Worm (Caenorhabditis elegans): Measurements from ENCODE around the gene Y80D4G.2.

The Y80D4G.2 gene

ce11 chrIII:7580586-7580985 lies 13.8 kb downstream of the Y80D4G.2 start:
- peak; percentile 27 for TF ChIP-seq nfya-1 (tag; optimal IDR thresholded peaks at IDR 0.05)
- TF ChIP-seq pha-4 (tag; optimal IDR thresholded peaks at IDR 0.05): no peak
- no peak for TF ChIP-seq pha-2 (tag; optimal IDR thresholded peaks at IDR 0.05)
- no peak for TF ChIP-seq ceh-45 (GFP tag; IDR thresholded peaks at IDR 0.05)
- TF ChIP-seq hlh-30 (tag; optimal IDR thresholded peaks at IDR 0.05; ENCODE audit: insufficient read depth): no peak
- peak; percentile 39 for TF ChIP-seq ceh-19 (GFP tag; optimal IDR thresholded peaks at IDR 0.05)
- no peak for TF ChIP-seq hlh-13 (GFP tag; optimal IDR thresholded peaks at IDR 0.05)
- TF ChIP-seq nhr-232 (tag; optimal IDR thresholded peaks at IDR 0.05): no peak
- peak; percentile 47 for TF ChIP-seq ceh-31 (tag; optimal IDR thresholded peaks at IDR 0.05)

ce11 chrIII:7579324-7579723 lies 15.1 kb downstream of the Y80D4G.2 start, which contains the start of gene mfsd-6:
Gene mfsd-6, minus strand, starts transcription at chrIII:7579411.
- TF ChIP-seq dve-1 (tag; optimal IDR thresholded peaks at IDR 0.05): no peak

- TF ChIP-seq F13H6.1 (tag; optimal IDR thresholded peaks at IDR 0.05) (peak; percentile 1), ceh-34 (tag; optimal IDR thresholded peaks at IDR 0.05) (peak; percentile 59), tbx-2 (tag; optimal IDR thresholded peaks at IDR 0.05) (peak; percentile 42), unc-55 (GFP tag; optimal IDR thresholded peaks at IDR 0.05) (no peak), ref-2 (tag; optimal IDR thresholded peaks at IDR 0.05) (no peak), elt-2 (tag; optimal IDR thresholded peaks at IDR 0.05) (peak; percentile 43), nhr-232 (tag; optimal IDR thresholded peaks at IDR 0.05) (no peak), sox-2 (GFP tag; IDR thresholded peaks at IDR 0.05) (no peak), unc-42 (tag; optimal IDR thresholded peaks at IDR 0.05) (peak; percentile 21), nfya-1 (tag; optimal IDR thresholded peaks at IDR 0.05) (peak; percentile 80), syd-9 (tag; optimal IDR thresholded peaks at IDR 0.05) (no peak), ztf-16 (tag; optimal IDR thresholded peaks at IDR 0.05) (no peak), hlh-30 (tag; optimal IDR thresholded peaks at IDR 0.05; ENCODE audit: insufficient read depth) (no peak), C08G9.2 (tag; optimal IDR thresholded peaks at IDR 0.05) (no peak), ceh-48 (tag; optimal IDR thresholded peaks at IDR 0.05) (no peak), ceh-18 (tag; optimal IDR thresholded peaks at IDR 0.05) (peak; percentile 54), npax-4 (tag; optimal IDR thresholded peaks at IDR 0.05) (no peak), madf-2 (tag; optimal IDR thresholded peaks at IDR 0.05) (no peak), che-1 (tag; optimal IDR thresholded peaks at IDR 0.05) (no peak), pros-1 (tag; optimal IDR thresholded peaks at IDR 0.05) (no peak), ahr-1 (tag; optimal IDR thresholded peaks at IDR 0.05) (no peak), ceh-31 (tag; optimal IDR thresholded peaks at IDR 0.05) (peak; percentile 61), unc-86 (tag; optimal IDR thresholded peaks at IDR 0.05) (no peak), pha-2 (tag; optimal IDR thresholded peaks at IDR 0.05) (no peak), nhr-11 (tag; optimal IDR thresholded peaks at IDR 0.05) (no peak), zip-5 (tag; optimal IDR thresholded peaks at IDR 0.05) (no peak), lim-6 (tag; optimal IDR thresholded peaks at IDR 0.05) (no peak), C38D4.7 (GFP tag; optimal IDR thresholded peaks at IDR 0.05) (no peak), dve-1 (tag; optimal IDR thresholded peaks at IDR 0.05) (peak; percentile 46), ceh-9 (tag; optimal IDR thresholded peaks at IDR 0.05) (no peak), rnt-1 (tag; optimal IDR thresholded peaks at IDR 0.05) (peak; percentile 24), ceh-22 (tag; optimal IDR thresholded peaks at IDR 0.05) (no peak), unc-3 (GFP tag; conservative IDR thresholded peaks at IDR 0.05) (no peak), unc-3 (tag; optimal IDR thresholded peaks at IDR 0.05) (peak; percentile 26), Y22D7AL.16 (tag; optimal IDR thresholded peaks at IDR 0.05) (no peak), pax-1 (tag; optimal IDR thresholded peaks at IDR 0.05) (peak; percentile 46), K09A11.1 (tag; optimal IDR thresholded peaks at IDR 0.05; ENCODE audit: insufficient read depth) (no peak), pag-3 (tag; optimal IDR thresholded peaks at IDR 0.05; ENCODE audit: borderline replicate concordance) (no peak), fax-1 (tag; optimal IDR thresholded peaks at IDR 0.05) (no peak), pqm-1 (tag; optimal IDR thresholded peaks at IDR 0.05) (no peak), K02D7.2 (tag; optimal IDR thresholded peaks at IDR 0.05) (no peak)
Measured at ce11 chrIII:7572781-7573400, 21.5 kb downstream of the Y80D4G.2 start, which contains the start of the genes rpl-9 and lpd-7. Gene rpl-9, minus strand, starts transcription at chrIII:7572831. Gene lpd-7, plus strand, starts transcription at chrIII:7573350.

Measured in whole organism, late embryonic.